Fruit fly (Drosophila melanogaster): ENCODE results near the gene NP15.6.

Gene NP15.6

DNA sequence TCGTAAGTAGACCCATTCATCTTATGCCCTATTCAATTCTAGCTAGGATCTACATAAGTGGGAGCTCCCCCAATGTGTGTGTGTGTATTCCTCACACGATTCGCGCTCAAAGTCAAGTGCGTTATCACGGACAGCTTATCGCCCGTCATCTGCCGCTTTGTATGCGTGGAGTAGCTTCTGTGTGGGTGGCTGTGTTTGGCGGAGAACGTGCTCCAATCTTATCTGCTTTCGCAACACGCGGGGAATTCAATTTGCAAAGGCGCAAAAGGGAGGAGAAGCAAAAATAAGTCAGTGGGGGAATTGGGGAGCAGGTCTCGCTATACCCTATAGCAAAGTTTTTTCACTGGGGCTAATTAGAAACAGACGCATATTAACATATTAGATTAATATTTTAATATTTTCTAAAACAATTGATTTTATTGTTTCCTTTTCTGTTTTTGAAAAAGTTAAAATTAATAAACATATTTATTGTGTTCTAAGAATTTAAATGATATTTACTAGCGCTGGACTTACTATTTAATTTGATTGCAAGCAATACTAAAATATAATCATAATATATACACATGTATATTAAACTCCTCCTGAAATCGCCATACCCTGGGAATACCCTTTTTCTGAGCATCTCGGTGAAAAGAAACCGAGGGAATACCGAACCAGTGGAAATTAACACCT is 41.9 kb upstream of the NP15.6 start (continued):
- no peak for TF ChIP-seq so (GFP tag; IDR thresholded peaks at IDR 0.05)
- peak; percentile 68 for TF ChIP-seq CG7556 (GFP tag; optimal IDR thresholded peaks at IDR 0.05)
- TF ChIP-seq CG32772 (GFP tag; IDR thresholded peaks at IDR 0.05): no peak
- no peak for TF ChIP-seq br (optimal IDR thresholded peaks at IDR 0.05)
- TF ChIP-seq wek (GFP tag; optimal IDR thresholded peaks at IDR 0.05): no peak
- peak; percentile 34 for TF ChIP-seq CG13775 (GFP tag; optimal IDR thresholded peaks at IDR 0.05)
- TF ChIP-seq CG1233 (GFP tag; optimal IDR thresholded peaks at IDR 0.05): peak; percentile 45
- 0 out of 2 replicates have a peak, but pooled peaks have one; percentile 23 for TF ChIP-seq Ptx1 (GFP tag; IDR thresholded peaks at IDR 0.05)
- TF ChIP-seq CG9932 (GFP tag; IDR thresholded peaks at IDR 0.05): peak; percentile 52; the same call in 1 of the 2 replicates
- TF ChIP-seq CG32767 (GFP tag; IDR thresholded peaks at IDR 0.05): no peak
- TF ChIP-seq CTCF (GFP tag; optimal IDR thresholded peaks at IDR 0.05): no peak
- no peak for TF ChIP-seq Lim3 (GFP tag; IDR thresholded peaks at IDR 0.05)
- no peak for TF ChIP-seq Lpt (GFP tag; optimal IDR thresholded peaks at IDR 0.05)
- TF ChIP-seq CG10267 (tag; optimal IDR thresholded peaks at IDR 0.05): peak; percentile 22
- no peak for TF ChIP-seq Optix (GFP tag; IDR thresholded peaks at IDR 0.05)
- no peak for TF ChIP-seq Elba2 (GFP tag; optimal IDR thresholded peaks at IDR 0.05)
- TF ChIP-seq Med (GFP tag): peak; percentile 41
- TF ChIP-seq CG9215 (GFP tag; IDR thresholded peaks at IDR 0.05): peak; percentile 45; the same call in 1 of the 2 replicates
- no peak for TF ChIP-seq tll (GFP tag; optimal IDR thresholded peaks at IDR 0.05)
- TF ChIP-seq slbo (GFP tag; IDR thresholded peaks at IDR 0.05): peak; percentile 69
- no peak for TF ChIP-seq HLH54F (GFP tag; optimal IDR thresholded peaks at IDR 0.05)
- no peak for TF ChIP-seq CG30020 (tag; optimal IDR thresholded peaks at IDR 0.05)
- peak; percentile 48 for TF ChIP-seq bcd (GFP tag; optimal IDR thresholded peaks at IDR 0.05)
- peak; percentile 36 for TF ChIP-seq CG10209 (GFP tag; optimal IDR thresholded peaks at IDR 0.05)
- no peak for TF ChIP-seq tin (GFP tag; optimal IDR thresholded peaks at IDR 0.05)
- TF ChIP-seq cas (GFP tag; IDR thresholded peaks at IDR 0.05): no peak
- peak; percentile 42; the same call in 1 of the 2 replicates for TF ChIP-seq Drgx (GFP tag; IDR thresholded peaks at IDR 0.05)
- TF ChIP-seq CG1792 (GFP tag; optimal IDR thresholded peaks at IDR 0.05): no peak

DNA sequence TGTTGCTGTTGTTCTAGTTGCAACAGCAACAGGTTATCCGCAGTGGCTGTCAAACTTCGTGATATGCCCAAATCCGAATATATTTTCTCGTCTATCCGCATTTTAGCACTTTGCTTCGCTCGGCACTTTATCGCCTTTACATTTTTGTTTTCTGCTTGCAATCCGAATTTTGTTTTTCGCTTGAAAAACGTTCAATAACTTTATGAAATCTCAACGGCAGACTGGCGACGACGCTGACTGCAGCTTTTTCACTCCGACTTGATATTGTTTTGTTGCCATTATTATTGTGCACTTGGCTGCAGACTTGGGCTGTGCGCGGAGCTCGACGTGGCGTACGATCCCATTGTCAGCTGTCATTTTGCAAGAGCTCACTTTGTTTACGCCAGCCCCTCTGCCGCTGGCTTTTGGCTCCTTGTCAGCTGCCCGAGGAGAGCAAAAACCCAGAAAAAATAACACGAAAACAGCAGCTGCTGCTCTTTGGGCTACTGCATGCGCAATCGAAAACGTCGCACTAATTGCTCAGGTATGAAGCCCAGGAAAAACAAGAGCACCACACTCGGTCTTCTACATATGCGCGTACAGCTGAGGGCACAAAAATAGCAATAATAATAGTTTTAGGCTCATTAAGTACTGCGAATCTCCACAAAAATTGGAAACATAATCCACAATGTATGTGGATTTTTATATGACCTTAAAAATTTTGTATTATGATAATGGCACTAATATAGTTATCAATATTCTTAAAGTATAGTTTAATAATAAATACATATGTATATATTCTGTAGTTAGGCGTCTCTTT is 40.9 kb upstream of the NP15.6 start:
- TF ChIP-seq CG31441 (GFP tag; IDR thresholded peaks at IDR 0.05) (0 out of 2 replicates have a peak, but pooled peaks have one; percentile 15), CG14441 (GFP tag; IDR thresholded peaks at IDR 0.05) (0 out of 2 replicates have a peak, but pooled peaks have one; percentile 5), CG10366 (GFP tag; IDR thresholded peaks at IDR 0.05) (no peak), Ets97D (GFP tag; optimal IDR thresholded peaks at IDR 0.05) (no peak), CG2678 (tag; optimal IDR thresholded peaks at IDR 0.05) (no peak), CG6175 (GFP tag; IDR thresholded peaks at IDR 0.05) (no peak), Abd-B (GFP tag; optimal IDR thresholded peaks at IDR 0.05) (no peak), Sox102F (GFP tag; optimal IDR thresholded peaks at IDR 0.05) (no peak), Optix (GFP tag; IDR thresholded peaks at IDR 0.05) (no peak), CG18262 (tag; optimal IDR thresholded peaks at IDR 0.05) (peak; percentile 16), CG3847 (GFP tag; IDR thresholded peaks at IDR 0.05) (no peak), CG6654 (GFP tag; optimal IDR thresholded peaks at IDR 0.05) (peak; percentile 28), twi (tag; optimal IDR thresholded peaks at IDR 0.05) (peak; percentile 46), Hr51 (GFP tag; optimal IDR thresholded peaks at IDR 0.05) (peak in 1 of 2 experiments; percentile 18), tna (GFP tag; IDR thresholded peaks at IDR 0.05; ENCODE audit: partially characterized antibody) (no peak), toy (GFP tag; IDR thresholded peaks at IDR 0.05) (no peak), sqz (GFP tag; optimal IDR thresholded peaks at IDR 0.05) (peak; percentile 10), gem (tag; optimal IDR thresholded peaks at IDR 0.05) (peak; percentile 31), CG12299 (tag; optimal IDR thresholded peaks at IDR 0.05) (no peak), HLH4C (GFP tag; IDR thresholded peaks at IDR 0.05; ENCODE audit: partially characterized antibody) (no peak), Med (GFP tag) (peak; percentile 9), CG1832 (GFP tag; optimal IDR thresholded peaks at IDR 0.05) (no peak), chm (GFP tag; IDR thresholded peaks at IDR 0.05) (no peak), sens (GFP tag) (peak; percentile 48)

Data from whole organism, embryonic.